Worm (Caenorhabditis elegans) whole organism, midembryonic: ENCODE results near the gene Y69H2.17.

Source experiments
- cog-1 ChIP-seq: sonication (generic microtip); optimal IDR thresholded peaks from 2 replicates; lab custom pipeline; 2016; ENCODE audit warnings: missing genetic modification characterization, missing compliant biosample characterization
- flt-1 ChIP-seq: fragments of 200-800 bp; sonication (Bioruptor generic); IDR thresholded peaks from 2 replicates; pipeline ENCODE4 v1.3.6; 2022; ENCODE audit warnings: missing genetic modification characterization, missing compliant biosample characterization
- klf-2 ChIP-seq: fragments of 200-800 bp; sonication (Bioruptor generic); conservative IDR thresholded peaks from 2 replicates; pipeline ENCODE4 v1.3.6; 2022; ENCODE audit warnings: missing genetic modification reagents, missing genetic modification characterization, missing compliant biosample characterization

- TF ChIP-seq cog-1 (no peak), klf-2 (GFP tag; lab: Robert Waterston, UW) (no peak), flt-1 (GFP tag; lab: Robert Waterston, UW) (no peak)
Measured at ce11 chrV:18712118-18712517, 27.4 kb downstream of the Y69H2.17 start.
